ENCODE assay signal across 6 worm cellular contexts in genomic region chrV:17721709-17722108, ce11.
TF ChIP-seq lines count a peak whose summit lies in the region.

No protein-coding gene starts in this region.

TF ChIP-seq in whole organism, L1 larva, 84 proteins besides CTCF, POLR2A, EP300 and RAD21 (continues in another document):
- TF ChIP-seq rnt-1 (tag; optimal IDR thresholded peaks at IDR 0.05; lab: Kevin White, UChicago) = no peak
- TF ChIP-seq snpc-4 (tag; optimal IDR thresholded peaks at IDR 0.05; lab: Kevin White, UChicago) = no peak
- no peak for TF ChIP-seq lin-14 (GFP tag; optimal IDR thresholded peaks at IDR 0.05; lab: Kevin White, UChicago)
- no peak for TF ChIP-seq hlh-17 (GFP tag; optimal IDR thresholded peaks at IDR 0.05; lab: Kevin White, UChicago; ENCODE audit: borderline replicate concordance)
- no peak for TF ChIP-seq hpl-2 (GFP tag; optimal IDR thresholded peaks at IDR 0.05; lab: Kevin White, UChicago)
- no peak for TF ChIP-seq mdl-1 (tag; optimal IDR thresholded peaks at IDR 0.05; lab: Kevin White, UChicago)
- TF ChIP-seq fos-1 (tag; optimal IDR thresholded peaks at IDR 0.05; lab: Kevin White, UChicago) = no peak
- TF ChIP-seq nhr-90 (tag; optimal IDR thresholded peaks at IDR 0.05; lab: Kevin White, UChicago; ENCODE audit: poor library complexity) = peak; percentile 5
- TF ChIP-seq F16B12.6 (tag; optimal IDR thresholded peaks at IDR 0.05; lab: Kevin White, UChicago) = no peak
- TF ChIP-seq zip-4 (GFP tag; optimal IDR thresholded peaks at IDR 0.05; lab: Kevin White, UChicago) = no peak
- no peak for TF ChIP-seq ztf-11 (tag; optimal IDR thresholded peaks at IDR 0.05; lab: Kevin White, UChicago)
- no peak for TF ChIP-seq sox-4 (tag; optimal IDR thresholded peaks at IDR 0.05; lab: Kevin White, UChicago)
- TF ChIP-seq elt-2 (tag; optimal IDR thresholded peaks at IDR 0.05; lab: Kevin White, UChicago) = peak; percentile 98
- no peak for TF ChIP-seq C34B4.2 (tag; optimal IDR thresholded peaks at IDR 0.05; lab: Kevin White, UChicago)
- no peak for TF ChIP-seq pax-3 (tag; optimal IDR thresholded peaks at IDR 0.05; lab: Kevin White, UChicago)

TF ChIP-seq in whole organism, L2 larva, 48 proteins besides CTCF, POLR2A, EP300 and RAD21:
- TF ChIP-seq lin-13 (GFP tag; optimal IDR thresholded peaks at IDR 0.05; lab: Kevin White, UChicago) (no peak), mbf-1 (tag; optimal IDR thresholded peaks at IDR 0.05; lab: Kevin White, UChicago) (no peak), elt-1 (tag; optimal IDR thresholded peaks at IDR 0.05; lab: Kevin White, UChicago) (no peak), nhr-129 (tag; optimal IDR thresholded peaks at IDR 0.05; lab: Kevin White, UChicago) (peak; percentile 28), lin-11 (tag; optimal IDR thresholded peaks at IDR 0.05; lab: Kevin White, UChicago) (no peak), nhr-237 (tag; optimal IDR thresholded peaks at IDR 0.05; lab: Kevin White, UChicago) (no peak), mab-5 (tag; optimal IDR thresholded peaks at IDR 0.05; lab: Kevin White, UChicago) (no peak), fos-1 (tag; optimal IDR thresholded peaks at IDR 0.05; lab: Kevin White, UChicago) (peak; percentile 75), gmeb-1 (tag; optimal IDR thresholded peaks at IDR 0.05; lab: Kevin White, UChicago) (peak; percentile 20), sma-9 (GFP tag; optimal IDR thresholded peaks at IDR 0.05; lab: Kevin White, UChicago) (peak; percentile 62), sma-9 (tag; optimal IDR thresholded peaks at IDR 0.05; lab: Kevin White, UChicago) (no peak)
TF ChIP-seq in whole organism, L2 larva: peak in this region for 4.

TF ChIP-seq in whole organism, L3 larva, 47 proteins besides CTCF, POLR2A, EP300 and RAD21:
- no peak for TF ChIP-seq mml-1 (tag; optimal IDR thresholded peaks at IDR 0.05; lab: Kevin White, UChicago)
- TF ChIP-seq nfya-1 (tag; optimal IDR thresholded peaks at IDR 0.05; lab: Kevin White, UChicago; ENCODE audit: insufficient read depth) = no peak
- TF ChIP-seq elt-2 (tag; optimal IDR thresholded peaks at IDR 0.05; lab: Kevin White, UChicago) = peak; percentile 99
- no peak for TF ChIP-seq nhr-237 (tag; optimal IDR thresholded peaks at IDR 0.05; lab: Kevin White, UChicago)
- no peak for TF ChIP-seq lin-39 (tag; optimal IDR thresholded peaks at IDR 0.05; lab: Kevin White, UChicago)
- peak; percentile 98 for TF ChIP-seq pqm-1 (tag; optimal IDR thresholded peaks at IDR 0.05; lab: Kevin White, UChicago)
- TF ChIP-seq jun-1 (tag; optimal IDR thresholded peaks at IDR 0.05; lab: Kevin White, UChicago) = peak; percentile 84
- TF ChIP-seq ceh-28 (tag; optimal IDR thresholded peaks at IDR 0.05; lab: Kevin White, UChicago) = peak; percentile 19
- peak; percentile 35 for TF ChIP-seq egl-27 (tag; optimal IDR thresholded peaks at IDR 0.05; lab: Kevin White, UChicago)
- no peak for TF ChIP-seq daf-12 (tag; optimal IDR thresholded peaks at IDR 0.05; lab: Kevin White, UChicago)
- TF ChIP-seq tbx-2 (tag; optimal IDR thresholded peaks at IDR 0.05; lab: Kevin White, UChicago) = no peak
- peak; percentile 47 for TF ChIP-seq pha-4 (tag; optimal IDR thresholded peaks at IDR 0.05; lab: Kevin White, UChicago)

TF ChIP-seq in whole organism, L4 larva, 104 proteins besides CTCF, POLR2A, EP300 and RAD21 (continues in another document):
- no peak for TF ChIP-seq daf-16 (GFP tag; optimal IDR thresholded peaks at IDR 0.05; lab: Kevin White, UChicago)
- peak; percentile 94 for TF ChIP-seq daf-16 (tag; optimal IDR thresholded peaks at IDR 0.05; lab: Kevin White, UChicago)
- peak; percentile 91 for TF ChIP-seq hlh-11 (tag; optimal IDR thresholded peaks at IDR 0.05; lab: Kevin White, UChicago)
- TF ChIP-seq aha-1 (tag; lab: Kevin White, UChicago) = peak; percentile 85
- TF ChIP-seq nhr-28 (tag; optimal IDR thresholded peaks at IDR 0.05; lab: Kevin White, UChicago) = peak; percentile 90
- TF ChIP-seq egl-43 (GFP tag; IDR thresholded peaks at IDR 0.05; lab: Robert Waterston, UW) = no peak
- TF ChIP-seq snpc-4 (tag; optimal IDR thresholded peaks at IDR 0.05; lab: Kevin White, UChicago) = no peak
- peak; percentile 79 for TF ChIP-seq tra-1 (GFP tag; IDR thresholded peaks at IDR 0.05; lab: Robert Waterston, UW)
- TF ChIP-seq zfp-3 (GFP tag; conservative IDR thresholded peaks at IDR 0.05; lab: Robert Waterston, UW) = no peak
- TF ChIP-seq dve-1 (tag; optimal IDR thresholded peaks at IDR 0.05; lab: Kevin White, UChicago; ENCODE audit: insufficient read depth) = peak; percentile 87
- no peak for TF ChIP-seq ctbp-1 (GFP tag; IDR thresholded peaks at IDR 0.05; lab: Robert Waterston, UW)
- TF ChIP-seq nhr-102 (tag; optimal IDR thresholded peaks at IDR 0.05; lab: Kevin White, UChicago) = peak; percentile 78
- peak; percentile 37; the same call in 1 of the 2 replicates for TF ChIP-seq ceh-20 (GFP tag; IDR thresholded peaks at IDR 0.05; lab: Robert Waterston, UW)
- TF ChIP-seq mxl-3 (GFP tag; optimal IDR thresholded peaks at IDR 0.05; lab: Kevin White, UChicago) = peak; percentile 2
- peak; percentile 67 for TF ChIP-seq mdt-29 (GFP tag; IDR thresholded peaks at IDR 0.05; lab: Robert Waterston, UW)
- no peak for TF ChIP-seq nhr-6 (tag; optimal IDR thresholded peaks at IDR 0.05; lab: Kevin White, UChicago)
- TF ChIP-seq saeg-2 (GFP tag; IDR thresholded peaks at IDR 0.05; lab: Robert Waterston, UW) = peak; percentile 72; the same call in 1 of the 2 replicates
- peak; percentile 58 for TF ChIP-seq nhr-10 (tag; optimal IDR thresholded peaks at IDR 0.05; lab: Kevin White, UChicago)
- TF ChIP-seq dmd-6 (GFP tag; IDR thresholded peaks at IDR 0.05; lab: Robert Waterston, UW) = peak; percentile 97
- TF ChIP-seq nhr-42 (GFP tag; IDR thresholded peaks at IDR 0.05; lab: Robert Waterston, UW) = peak; percentile 53; the same call in 1 of the 2 replicates

TF ChIP-seq in whole organism, late embryonic, 69 proteins besides CTCF, POLR2A, EP300 and RAD21:
- TF ChIP-seq elt-2 (tag; optimal IDR thresholded peaks at IDR 0.05; lab: Kevin White, UChicago) (peak; percentile 83), ref-2 (tag; optimal IDR thresholded peaks at IDR 0.05; lab: Kevin White, UChicago) (no peak), nhr-11 (tag; optimal IDR thresholded peaks at IDR 0.05; lab: Kevin White, UChicago) (no peak), pha-2 (tag; optimal IDR thresholded peaks at IDR 0.05; lab: Kevin White, UChicago) (no peak), fkh-10 (GFP tag; optimal IDR thresholded peaks at IDR 0.05; lab: Kevin White, UChicago) (no peak)
TF ChIP-seq in whole organism, late embryonic: peak in this region for 1.

TF ChIP-seq in whole organism, young adult, 124 proteins besides CTCF, POLR2A, EP300 and RAD21 (continues in another document):
- TF ChIP-seq snpc-1.3 (tag; optimal IDR thresholded peaks at IDR 0.05; lab: Kevin White, UChicago; ENCODE audit: insufficient read depth) (no peak), ztf-22 (GFP tag; optimal IDR thresholded peaks at IDR 0.05; lab: Kevin White, UChicago) (peak; percentile 83), somi-1 (GFP tag; optimal IDR thresholded peaks at IDR 0.05; lab: Kevin White, UChicago) (no peak), unc-62 (GFP tag; optimal IDR thresholded peaks at IDR 0.05; lab: Kevin White, UChicago) (peak; percentile 67), F23B12.7 (tag; optimal IDR thresholded peaks at IDR 0.05; lab: Kevin White, UChicago; ENCODE audit: insufficient read depth) (no peak), F22D6.2 (tag; optimal IDR thresholded peaks at IDR 0.05; lab: Kevin White, UChicago) (no peak), ama-1 (optimal IDR thresholded peaks at IDR 0.05; lab: Kevin White, UChicago) (no peak), ama-1 (GFP tag; optimal IDR thresholded peaks at IDR 0.05; lab: Kevin White, UChicago) (no peak), F37B4.10 (GFP tag; IDR thresholded peaks at IDR 0.05; lab: Robert Waterston, UW) (no peak), D2030.7 (GFP tag; IDR thresholded peaks at IDR 0.05; lab: Robert Waterston, UW) (no peak), Y95B8A.8 (GFP tag; IDR thresholded peaks at IDR 0.05; lab: Robert Waterston, UW) (peak; percentile 72; the same call in 1 of the 2 replicates), attf-5 (GFP tag; optimal IDR thresholded peaks at IDR 0.05; lab: Kevin White, UChicago) (peak; percentile 12), tlf-1 (GFP tag; optimal IDR thresholded peaks at IDR 0.05; lab: Kevin White, UChicago) (no peak), F10E7.11 (tag; optimal IDR thresholded peaks at IDR 0.05; lab: Kevin White, UChicago) (no peak), ceh-40 (GFP tag; IDR thresholded peaks at IDR 0.05; lab: Robert Waterston, UW) (no peak), ceh-27 (GFP tag; optimal IDR thresholded peaks at IDR 0.05; lab: Kevin White, UChicago) (no peak), lin-26 (GFP tag; IDR thresholded peaks at IDR 0.05; lab: Robert Waterston, UW) (no peak), let-607 (tag; optimal IDR thresholded peaks at IDR 0.05; lab: Kevin White, UChicago) (peak in 1 of 2 experiments; percentile 31), repo-1 (tag; optimal IDR thresholded peaks at IDR 0.05; lab: Kevin White, UChicago) (no peak), nhr-90 (tag; optimal IDR thresholded peaks at IDR 0.05; lab: Kevin White, UChicago) (peak; percentile 6), atf-7 (tag; optimal IDR thresholded peaks at IDR 0.05; lab: Kevin White, UChicago) (peak; percentile 83), hlh-26 (GFP tag; conservative IDR thresholded peaks at IDR 0.05; lab: Robert Waterston, UW) (no peak), nfya-2 (GFP tag; IDR thresholded peaks at IDR 0.05; lab: Robert Waterston, UW) (no peak), ets-4 (GFP tag; optimal IDR thresholded peaks at IDR 0.05; lab: Kevin White, UChicago) (peak; percentile 49), B0261.1 (tag; optimal IDR thresholded peaks at IDR 0.05; lab: Kevin White, UChicago) (no peak), cebp-1 (GFP tag; IDR thresholded peaks at IDR 0.05; lab: Robert Waterston, UW) (peak; percentile 22; the same call in 1 of the 2 replicates), cebp-1 (tag; optimal IDR thresholded peaks at IDR 0.05; lab: Kevin White, UChicago) (peak; percentile 70), lin-54 (GFP tag; optimal IDR thresholded peaks at IDR 0.05; lab: Kevin White, UChicago) (no peak), K11D2.4 (GFP tag; IDR thresholded peaks at IDR 0.05; lab: Robert Waterston, UW) (peak; percentile 49; the same call in 1 of the 2 replicates), snpc-4 (GFP tag; optimal IDR thresholded peaks at IDR 0.05; lab: Kevin White, UChicago) (no peak), snpc-4 (tag; optimal IDR thresholded peaks at IDR 0.05; lab: Kevin White, UChicago) (peak in 2 of 4 experiments; percentile 25 to 72), lag-1 (GFP tag; IDR thresholded peaks at IDR 0.05; lab: Robert Waterston, UW) (no peak), ztf-26 (tag; optimal IDR thresholded peaks at IDR 0.05; lab: Kevin White, UChicago) (peak; percentile 15), nfyb-1 (GFP tag; IDR thresholded peaks at IDR 0.05; lab: Robert Waterston, UW) (0 out of 2 replicates have a peak, but pooled peaks have one; percentile 53), snpc-3.4 (tag; optimal IDR thresholded peaks at IDR 0.05; lab: Kevin White, UChicago) (no peak), mes-4 (tag; optimal IDR thresholded peaks at IDR 0.05; lab: Kevin White, UChicago) (no peak)
